Worm (Caenorhabditis elegans) whole organism, L4 larva: ENCODE measurements around the gene ZK688.1.

ENCODE experiments used
- arid-1 ChIP-seq: fragments of 200-800 bp; sonication (Bioruptor generic); conservative IDR thresholded peaks from 2 replicates; pipeline ENCODE4 v1.3.6; 2022; ENCODE audit warnings: missing genetic modification reagents, missing genetic modification characterization, missing compliant biosample characterization
- lin-1 ChIP-seq: fragments of 200-800 bp; sonication (Bioruptor generic); IDR thresholded peaks from 2 replicates; pipeline ENCODE4 v1.3.6; 2022; ENCODE audit warnings: missing genetic modification reagents, missing genetic modification characterization, missing compliant biosample characterization
- lin-38 ChIP-seq: fragments of 200-800 bp; sonication (Bioruptor generic); IDR thresholded peaks from 2 replicates; pipeline ENCODE4 v1.3.6; 2022; ENCODE audit warnings: missing genetic modification reagents, missing genetic modification characterization, missing compliant biosample characterization

Gene ZK688.1

DNA sequence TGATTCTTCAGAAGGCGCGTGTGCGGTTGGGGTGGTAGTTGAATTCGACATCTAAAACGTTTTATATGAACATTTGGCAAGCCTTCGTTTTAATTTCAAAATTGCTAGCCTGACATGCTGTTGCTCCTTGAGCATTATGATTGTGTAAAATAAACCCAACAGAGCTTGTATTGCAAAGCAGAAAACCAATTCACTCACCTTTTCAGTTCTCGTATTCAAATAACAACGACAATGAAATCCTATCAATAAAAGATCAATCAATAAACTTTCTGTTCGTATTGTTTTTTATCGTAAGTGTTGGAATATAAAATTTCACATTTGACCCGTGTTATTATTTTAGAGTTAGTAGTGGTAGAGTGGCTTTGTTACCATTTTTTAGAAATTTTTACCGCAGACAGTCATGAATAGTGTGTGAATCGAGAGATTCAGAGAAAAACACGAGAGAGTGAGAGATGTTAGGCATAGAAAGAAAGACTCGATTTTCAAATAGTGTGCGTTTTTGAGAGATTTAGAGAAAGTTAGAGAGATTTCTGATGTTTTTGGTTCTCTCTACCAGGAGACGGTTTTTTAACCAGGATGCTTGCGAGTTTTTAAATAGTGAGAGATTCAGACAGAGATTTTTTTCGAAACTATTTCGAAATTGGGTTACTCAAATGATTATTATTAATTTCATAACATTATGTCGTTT lies 49.7 kb downstream of the ZK688.1 start, which contains the start of gene F54H12.10:
Gene F54H12.10 (minus strand): TSS at position 51 of the 688 bp plus-strand sequence.
- peak; percentile 54 for TF ChIP-seq lin-38 (GFP tag; lab: Robert Waterston, UW)
- TF ChIP-seq arid-1 (GFP tag; lab: Robert Waterston, UW): peak; percentile 24; the same call in 1 of the 2 replicates
- 0 out of 2 replicates have a peak, but pooled peaks have one; percentile 44 for TF ChIP-seq lin-1 (GFP tag; lab: Robert Waterston, UW)
